Worm (Caenorhabditis elegans): Measurements from ENCODE around the gene cutl-27.
A peak's percentile ranks its signal among the peaks of the same experiment; 100 is the strongest.

Gene cutl-27

ce11 chrIV:11854777-11855176 is 23.6 kb upstream of the cutl-27 start, which contains the start of gene tag-30 (continued):
- TF ChIP-seq unc-39 (tag; optimal IDR thresholded peaks at IDR 0.05) (no peak), aha-1 (tag) (no peak), nhr-11 (tag; optimal IDR thresholded peaks at IDR 0.05) (peak; percentile 39), mep-1 (tag; optimal IDR thresholded peaks at IDR 0.05) (peak; percentile 61), jun-1 (tag; optimal IDR thresholded peaks at IDR 0.05) (no peak), T20F7.1 (GFP tag; optimal IDR thresholded peaks at IDR 0.05) (no peak), aly-2 (tag; optimal IDR thresholded peaks at IDR 0.05) (no peak), spr-3 (GFP tag; optimal IDR thresholded peaks at IDR 0.05) (no peak), daf-19 (GFP tag; conservative IDR thresholded peaks at IDR 0.05) (no peak), fkh-10 (GFP tag; optimal IDR thresholded peaks at IDR 0.05) (no peak), nhr-6 (tag; optimal IDR thresholded peaks at IDR 0.05) (no peak), pha-4 (GFP tag; IDR thresholded peaks at IDR 0.05) (peak; percentile 15; the same call in 1 of the 2 replicates), pha-4 (tag; optimal IDR thresholded peaks at IDR 0.05) (peak; percentile 91), mdt-29 (GFP tag; IDR thresholded peaks at IDR 0.05) (no peak), dmd-8 (GFP tag; IDR thresholded peaks at IDR 0.05) (no peak), F44E2.7 (GFP tag; IDR thresholded peaks at IDR 0.05) (no peak), ama-1 (optimal IDR thresholded peaks at IDR 0.05) (peak; percentile 3), Y75B8A.6 (GFP tag; IDR thresholded peaks at IDR 0.05) (no peak), skn-1 (tag; optimal IDR thresholded peaks at IDR 0.05) (no peak), zfp-2 (tag; optimal IDR thresholded peaks at IDR 0.05) (no peak), nhr-111 (GFP tag; optimal IDR thresholded peaks at IDR 0.05) (no peak), ZK546.5 (tag; optimal IDR thresholded peaks at IDR 0.05) (no peak), daf-16 (GFP tag; optimal IDR thresholded peaks at IDR 0.05) (no peak), daf-16 (tag; optimal IDR thresholded peaks at IDR 0.05) (peak; percentile 79), D1046.2 (GFP tag; IDR thresholded peaks at IDR 0.05) (no peak), nhr-77 (tag; optimal IDR thresholded peaks at IDR 0.05) (peak; percentile 46)

ce11 chrIV:11855424-11855823 is 22.9 kb upstream of the cutl-27 start:
- TF ChIP-seq unc-62 (GFP tag; optimal IDR thresholded peaks at IDR 0.05 in 1 of 2) (peak in 1 of 2 experiments; percentile 92), unc-62 (tag; optimal IDR thresholded peaks at IDR 0.05) (no peak), T26A8.4 (GFP tag; IDR thresholded peaks at IDR 0.05) (no peak), lin-13 (GFP tag; optimal IDR thresholded peaks at IDR 0.05) (no peak), nhr-111 (GFP tag; optimal IDR thresholded peaks at IDR 0.05) (no peak)

ce11 chrIV:11855900-11856660 is 22.3 kb upstream of the cutl-27 start, which contains the start of gene ech-2:
TSS of gene ech-2 (minus strand) at chrIV:11856351.
- peak; percentile 2 for TF ChIP-seq rbr-2 (tag; optimal IDR thresholded peaks at IDR 0.05)
- TF ChIP-seq zfp-2 (tag; optimal IDR thresholded peaks at IDR 0.05): no peak
- TF ChIP-seq tag-97 (GFP tag; IDR thresholded peaks at IDR 0.05): no peak
- peak; percentile 94 for TF ChIP-seq aha-1 (tag)
- TF ChIP-seq dpl-1 (GFP tag; optimal IDR thresholded peaks at IDR 0.05): peak; percentile 42
- no peak for TF ChIP-seq nhr-111 (GFP tag; optimal IDR thresholded peaks at IDR 0.05)
- no peak for TF ChIP-seq D1046.2 (GFP tag; IDR thresholded peaks at IDR 0.05)
- peak in 1 of 2 experiments; percentile 43 for TF ChIP-seq lsy-2 (tag; optimal IDR thresholded peaks at IDR 0.05)
- peak; percentile 58 for TF ChIP-seq lin-38 (GFP tag; IDR thresholded peaks at IDR 0.05)
- no peak for TF ChIP-seq F44E2.7 (GFP tag; IDR thresholded peaks at IDR 0.05)
- TF ChIP-seq unc-130 (GFP tag; optimal IDR thresholded peaks at IDR 0.05): no peak
- no peak for TF ChIP-seq zip-11 (GFP tag; IDR thresholded peaks at IDR 0.05)
- no peak for TF ChIP-seq php-3 (GFP tag; IDR thresholded peaks at IDR 0.05)
- TF ChIP-seq dmd-8 (GFP tag; IDR thresholded peaks at IDR 0.05): no peak
- peak in 1 of 2 experiments; percentile 23 for TF ChIP-seq unc-62 (GFP tag; optimal IDR thresholded peaks at IDR 0.05 in 1 of 2)
- TF ChIP-seq unc-62 (tag; optimal IDR thresholded peaks at IDR 0.05): no peak
- TF ChIP-seq hlh-30 (tag; optimal IDR thresholded peaks at IDR 0.05; ENCODE audit: insufficient read depth): peak; percentile 38
- TF ChIP-seq dve-1 (tag; optimal IDR thresholded peaks at IDR 0.05; ENCODE audit: insufficient read depth): peak; percentile 41
- TF ChIP-seq zag-1 (tag; optimal IDR thresholded peaks at IDR 0.05): no peak
- TF ChIP-seq mes-2 (tag; optimal IDR thresholded peaks at IDR 0.05; ENCODE audit: poor library complexity, severe bottlenecking): peak; percentile 69
- TF ChIP-seq mep-1 (tag; optimal IDR thresholded peaks at IDR 0.05): peak; percentile 29
- TF ChIP-seq saeg-2 (GFP tag; IDR thresholded peaks at IDR 0.05): no peak
- TF ChIP-seq attf-4 (tag; optimal IDR thresholded peaks at IDR 0.05): no peak
- TF ChIP-seq mxl-2 (GFP tag; conservative IDR thresholded peaks at IDR 0.05): no peak
- no peak for TF ChIP-seq hlh-11 (tag; optimal IDR thresholded peaks at IDR 0.05)
- no peak for TF ChIP-seq daf-16 (GFP tag; optimal IDR thresholded peaks at IDR 0.05)
- TF ChIP-seq daf-16 (tag; optimal IDR thresholded peaks at IDR 0.05): peak; percentile 53
- no peak for TF ChIP-seq arid-1 (GFP tag; conservative IDR thresholded peaks at IDR 0.05)
- no peak for TF ChIP-seq Y5F2A.4 (GFP tag; optimal IDR thresholded peaks at IDR 0.05)
